Fruit fly (Drosophila melanogaster): ENCODE measurements around the gene CG3061.

DNA sequence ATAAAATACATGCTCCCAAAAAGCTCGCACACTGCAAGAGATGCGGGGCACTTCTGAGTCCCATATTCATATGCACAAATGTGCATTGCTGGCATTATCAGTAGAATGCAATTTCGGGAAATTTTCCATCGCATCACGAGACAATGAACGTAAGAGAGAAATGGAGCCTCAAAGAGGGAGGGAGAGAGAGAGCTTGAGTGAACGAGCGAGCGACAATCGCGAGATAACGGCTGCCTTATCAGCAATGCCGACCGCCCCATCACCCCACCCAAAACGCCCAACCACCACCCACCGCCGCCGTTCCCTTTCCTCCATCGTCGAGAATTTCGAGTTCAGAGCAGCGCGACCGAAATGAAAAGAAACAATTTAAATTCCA, 23.8 kb downstream of the CG3061 start:
- no peak for TF ChIP-seq Myc (optimal IDR thresholded peaks at IDR 0.05)
- TF ChIP-seq Sin3A (optimal IDR thresholded peaks at IDR 0.05): no peak
- TF ChIP-seq ttk (optimal IDR thresholded peaks at IDR 0.05): no peak

Measured in Kc167 (cell line).